Fruit fly (Drosophila melanogaster): ENCODE results near the gene CG13295.
A peak's percentile ranks its signal among the peaks of the same experiment; 100 is the strongest.

Gene CG13295

dm6 chr3L:6071454-6072189 lies 3.4 kb downstream of the CG13295 start, which contains the start of gene CG6602 (continued):
- TF ChIP-seq CG7271 (tag; optimal IDR thresholded peaks at IDR 0.05): peak; percentile 90
- no peak for TF ChIP-seq pnt (GFP tag; optimal IDR thresholded peaks at IDR 0.05)
- TF ChIP-seq CG14860 (GFP tag; IDR thresholded peaks at IDR 0.05; ENCODE audit: partially characterized antibody): no peak
- peak; percentile 30 for TF ChIP-seq fu2 (GFP tag; optimal IDR thresholded peaks at IDR 0.05)
- no peak for TF ChIP-seq D (optimal IDR thresholded peaks at IDR 0.05)
- TF ChIP-seq D (GFP tag; optimal IDR thresholded peaks at IDR 0.05): peak; percentile 67
- TF ChIP-seq ash1 (GFP tag; optimal IDR thresholded peaks at IDR 0.05): peak; percentile 51
- peak; percentile 46 for TF ChIP-seq CG2116 (GFP tag; optimal IDR thresholded peaks at IDR 0.05)
- TF ChIP-seq CG11456 (GFP tag; IDR thresholded peaks at IDR 0.05): peak; percentile 89
- peak; percentile 5 for TF ChIP-seq CrebB (tag; optimal IDR thresholded peaks at IDR 0.05)
- peak; percentile 73 for TF ChIP-seq CG31224 (GFP tag; IDR thresholded peaks at IDR 0.05)
- TF ChIP-seq CG17328 (GFP tag; IDR thresholded peaks at IDR 0.05): peak; percentile 81
- peak; percentile 10 for TF ChIP-seq pzg (GFP tag; optimal IDR thresholded peaks at IDR 0.05)
- no peak for TF ChIP-seq CG10462 (GFP tag; optimal IDR thresholded peaks at IDR 0.05)
- TF ChIP-seq CG11696 (GFP tag; IDR thresholded peaks at IDR 0.05): 0 out of 2 replicates have a peak, but pooled peaks have one; percentile 49
- peak; percentile 73 for TF ChIP-seq Rx (GFP tag; IDR thresholded peaks at IDR 0.05)
- peak; percentile 90 for TF ChIP-seq NfI (GFP tag; optimal IDR thresholded peaks at IDR 0.05)
- TF ChIP-seq CG9215 (GFP tag; IDR thresholded peaks at IDR 0.05): 0 out of 2 replicates have a peak, but pooled peaks have one; percentile 25
- peak; percentile 10 to 51 for TF ChIP-seq chif (GFP tag; optimal IDR thresholded peaks at IDR 0.05)
- peak; percentile 37 for TF ChIP-seq pita (GFP tag; optimal IDR thresholded peaks at IDR 0.05)
- peak in 1 of 2 experiments; percentile 28 for TF ChIP-seq insv (GFP tag; optimal IDR thresholded peaks at IDR 0.05)
- peak; percentile 67 for TF ChIP-seq CG30431 (GFP tag; optimal IDR thresholded peaks at IDR 0.05)
- no peak for TF ChIP-seq CG12236 (GFP tag; optimal IDR thresholded peaks at IDR 0.05)
- TF ChIP-seq CG15011 (GFP tag; optimal IDR thresholded peaks at IDR 0.05): peak; percentile 60
- TF ChIP-seq pros (GFP tag; optimal IDR thresholded peaks at IDR 0.05): no peak
- no peak for TF ChIP-seq wor (GFP tag; IDR thresholded peaks at IDR 0.05)
- TF ChIP-seq ranshi (GFP tag; IDR thresholded peaks at IDR 0.05): peak; percentile 83
- TF ChIP-seq pfk (GFP tag; optimal IDR thresholded peaks at IDR 0.05): peak; percentile 44
- TF ChIP-seq CG18262 (tag; optimal IDR thresholded peaks at IDR 0.05): peak; percentile 53
- TF ChIP-seq gcm2 (GFP tag; optimal IDR thresholded peaks at IDR 0.05): no peak
- peak; percentile 83 for TF ChIP-seq H15 (GFP tag; IDR thresholded peaks at IDR 0.05)
- peak; percentile 87 for TF ChIP-seq bcd (GFP tag; optimal IDR thresholded peaks at IDR 0.05)
- TF ChIP-seq CG6272 (GFP tag; IDR thresholded peaks at IDR 0.05): peak; percentile 72
- TF ChIP-seq hb (GFP tag; IDR thresholded peaks at IDR 0.05; ENCODE audit: partially characterized antibody): no peak
- TF ChIP-seq ase (GFP tag; IDR thresholded peaks at IDR 0.05): peak; percentile 83
- no peak for TF ChIP-seq yki (optimal IDR thresholded peaks at IDR 0.05)
- peak; percentile 76 for TF ChIP-seq ttk (GFP tag; IDR thresholded peaks at IDR 0.05)
- TF ChIP-seq fd64A (GFP tag; optimal IDR thresholded peaks at IDR 0.05): no peak
- TF ChIP-seq Ets65A (GFP tag): peak; percentile 97
- peak; percentile 43 for TF ChIP-seq ap (GFP tag; IDR thresholded peaks at IDR 0.05)
- peak; percentile 52 for TF ChIP-seq mam (GFP tag; optimal IDR thresholded peaks at IDR 0.05)
- TF ChIP-seq Oaz (GFP tag; IDR thresholded peaks at IDR 0.05): peak; percentile 38; the same call in 1 of the 2 replicates
- TF ChIP-seq Six4 (GFP tag; optimal IDR thresholded peaks at IDR 0.05): peak; percentile 26
- TF ChIP-seq peb (GFP tag; IDR thresholded peaks at IDR 0.05): no peak; the same call in 1 of the 2 replicates
- no peak for TF ChIP-seq Hey (tag; optimal IDR thresholded peaks at IDR 0.05)
- peak; percentile 76 for TF ChIP-seq CG17359 (tag; optimal IDR thresholded peaks at IDR 0.05)
- no peak for TF ChIP-seq Dp (GFP tag; optimal IDR thresholded peaks at IDR 0.05)
- TF ChIP-seq Dip2 (GFP tag; IDR thresholded peaks at IDR 0.05): no peak
- peak; percentile 59 for TF ChIP-seq unpg (GFP tag; optimal IDR thresholded peaks at IDR 0.05)
- peak; percentile 58 for TF ChIP-seq tin (GFP tag; optimal IDR thresholded peaks at IDR 0.05)
- TF ChIP-seq CG11093 (GFP tag; IDR thresholded peaks at IDR 0.05): no peak
